Worm (Caenorhabditis elegans) whole organism, L1 larva: ENCODE measurements around the gene F35A5.2.

Source experiments
- C16A3.4 ChIP-seq: fragments of 150-350 bp; optimal IDR thresholded peaks from 2 replicates; lab custom pipeline; 2014; ENCODE audit warnings: missing biosample characterization, missing genetic modification characterization
- C34B4.2 ChIP-seq: sonication (generic microtip); optimal IDR thresholded peaks from 2 replicates; lab custom pipeline; 2017; ENCODE audit warnings: mild to moderate bottlenecking, missing genetic modification characterization, missing compliant biosample characterization
- F16B12.6 ChIP-seq: fragments of 150-350 bp; optimal IDR thresholded peaks from 2 replicates; lab custom pipeline; 2014; ENCODE audit warnings: missing biosample characterization, missing genetic modification characterization
- Y116A8C.19 ChIP-seq: sonication (generic microtip); optimal IDR thresholded peaks from 2 replicates; lab custom pipeline; 2016; ENCODE audit warnings: missing compliant biosample characterization, missing genetic modification characterization, borderline replicate concordance
- alr-1 ChIP-seq: fragments of 200-800 bp; sonication (Bioruptor generic); optimal IDR thresholded peaks from 2 replicates; lab custom pipeline; 2018; ENCODE audit warnings: borderline replicate concordance, mild to moderate bottlenecking, missing genetic modification characterization, missing compliant biosample characterization
- aly-2 ChIP-seq: fragments of 150-350 bp; optimal IDR thresholded peaks from 2 replicates; lab custom pipeline; 2014; ENCODE audit warnings: missing biosample characterization, missing genetic modification characterization
- ama-1 ChIP-seq: fragments of 150-350 bp; optimal IDR thresholded peaks from 2 replicates; lab custom pipeline; 2014
- blmp-1 ChIP-seq: fragments of 150-350 bp; optimal IDR thresholded peaks from 2 replicates; lab custom pipeline; 2014; ENCODE audit warnings: missing biosample characterization, missing genetic modification characterization
- ceh-63 ChIP-seq: fragments of 200-800 bp; sonication (Bioruptor generic); optimal IDR thresholded peaks from 2 replicates; lab custom pipeline; 2018; ENCODE audit warnings: mild to moderate bottlenecking, missing genetic modification characterization, missing compliant biosample characterization
- ceh-82 ChIP-seq, 3 experiments: fragments of 150-350 bp in 1 of 3; sonication (generic microtip) in 2 of 3; optimal IDR thresholded peaks; 2 replicates each; lab custom pipeline; 2014 to 2017; ENCODE audit warnings: missing biosample characterization in 3 of 3, missing genetic modification characterization in 3 of 3
- ceh-90 ChIP-seq: sonication (generic microtip); optimal IDR thresholded peaks from 2 replicates; lab custom pipeline; 2016; ENCODE audit warnings: missing genetic modification characterization, missing compliant biosample characterization
- ces-1 ChIP-seq: fragments of 150-350 bp; optimal IDR thresholded peaks from 2 replicates; lab custom pipeline; 2014; ENCODE audit warnings: missing biosample characterization, missing genetic modification reagents, missing genetic modification characterization
- dpl-1 ChIP-seq, 3 experiments: fragments of 150-350 bp in 2 of 3; sonication (generic microtip) in 1 of 3; optimal IDR thresholded peaks; 2 replicates each; lab custom pipeline; 2014 to 2017; ENCODE audit warnings: missing biosample characterization in 3 of 3, missing genetic modification characterization in 3 of 3, missing genetic modification reagents in 3 of 3
- dsc-1 ChIP-seq: sonication (generic microtip); optimal IDR thresholded peaks from 2 replicates; lab custom pipeline; 2016; ENCODE audit warnings: mild to moderate bottlenecking, missing genetic modification characterization, missing compliant biosample characterization
- efl-1 ChIP-seq, 4 experiments: fragments of 150-350 bp; optimal IDR thresholded peaks in 3 of 4; peaks in 1 of 4; 1 replicate in 1 of 4; 2 replicates in 3 of 4; lab custom pipeline; 2014; ENCODE audit warnings: missing biosample characterization in 2 of 4, missing genetic modification characterization in 2 of 4, missing genetic modification reagents in 2 of 4
- efl-3 ChIP-seq: fragments of 200-800 bp; sonication (Bioruptor generic); optimal IDR thresholded peaks from 2 replicates; lab custom pipeline; 2018; ENCODE audit warnings: mild to moderate bottlenecking, missing genetic modification characterization, missing compliant biosample characterization
- egl-27 ChIP-seq, 2 experiments: fragments of 150-350 bp in 1 of 2; sonication (generic microtip); optimal IDR thresholded peaks; 3 replicates each; lab custom pipeline; 2017 to 2018; ENCODE audit warnings: missing biosample characterization in 2 of 2, missing genetic modification characterization in 2 of 2, missing genetic modification reagents in 2 of 2
- fkh-8 ChIP-seq: sonication (generic microtip); optimal IDR thresholded peaks from 2 replicates; lab custom pipeline; 2016; ENCODE audit warnings: mild to moderate bottlenecking, missing genetic modification characterization, missing compliant biosample characterization
- grh-1 ChIP-seq: fragments of 200-800 bp; sonication (Bioruptor generic); IDR thresholded peaks from 2 replicates; pipeline ENCODE4 v1.3.6; 2022; ENCODE audit warnings: missing genetic modification reagents, missing genetic modification characterization, missing compliant biosample characterization
- hlh-17 ChIP-seq: fragments of 200-800 bp; sonication (Bioruptor generic); optimal IDR thresholded peaks from 2 replicates; lab custom pipeline; 2018; ENCODE audit warnings: missing genetic modification characterization, mild to moderate bottlenecking, missing compliant biosample characterization, moderate library complexity, borderline replicate concordance
- hlh-4 ChIP-seq: sonication (generic microtip); optimal IDR thresholded peaks from 2 replicates; lab custom pipeline; 2016; ENCODE audit warnings: mild to moderate bottlenecking, missing genetic modification characterization, missing compliant biosample characterization
- hpl-2 ChIP-seq: fragments of 150-350 bp; optimal IDR thresholded peaks from 2 replicates; lab custom pipeline; 2014; ENCODE audit warnings: missing biosample characterization, missing genetic modification reagents, missing genetic modification characterization
- isw-1 ChIP-seq: fragments of 200-800 bp; sonication (Bioruptor generic); IDR thresholded peaks from 2 replicates; pipeline ENCODE4 v1.3.6; 2022; ENCODE audit warnings: missing genetic modification characterization, missing compliant biosample characterization
- lin-15B ChIP-seq: fragments of 150-350 bp; sonication (generic microtip); optimal IDR thresholded peaks from 3 replicates; lab custom pipeline; 2014; ENCODE audit warnings: missing biosample characterization, missing genetic modification characterization
- lin-35 ChIP-seq, 2 experiments: fragments of 150-350 bp; optimal IDR thresholded peaks; 2 replicates each; lab custom pipeline; 2014; ENCODE audit warnings: missing biosample characterization in 2 of 2, missing genetic modification characterization in 2 of 2, missing genetic modification reagents in 2 of 2
- lin-39 ChIP-seq: fragments of 150-350 bp; optimal IDR thresholded peaks from 2 replicates; lab custom pipeline; 2014; ENCODE audit warnings: missing biosample characterization, missing genetic modification reagents, missing genetic modification characterization
- lir-3 ChIP-seq: sonication (generic microtip); optimal IDR thresholded peaks from 2 replicates; lab custom pipeline; 2016; ENCODE audit warnings: mild to moderate bottlenecking, missing genetic modification characterization, moderate library complexity, missing compliant biosample characterization; ENCODE audit not compliant: poor library complexity
- lsy-2 ChIP-seq, 2 experiments: fragments of 150-350 bp; optimal IDR thresholded peaks; 2 replicates each; lab custom pipeline; 2014; ENCODE audit warnings: missing biosample characterization in 2 of 2, missing genetic modification characterization in 2 of 2
- mab-9 ChIP-seq: fragments of 200-800 bp; sonication (Bioruptor generic); IDR thresholded peaks from 2 replicates; pipeline ENCODE4 v1.3.6; 2022; ENCODE audit warnings: missing genetic modification reagents, missing genetic modification characterization, missing compliant biosample characterization
- mef-2 ChIP-seq: fragments of 150-350 bp; optimal IDR thresholded peaks from 2 replicates; lab custom pipeline; 2014; ENCODE audit warnings: missing biosample characterization, missing genetic modification characterization
- nhr-11 ChIP-seq: fragments of 150-350 bp; optimal IDR thresholded peaks from 2 replicates; lab custom pipeline; 2014; ENCODE audit warnings: missing biosample characterization, missing genetic modification characterization
- nhr-12 ChIP-seq: sonication (generic microtip); optimal IDR thresholded peaks from 2 replicates; lab custom pipeline; 2017; ENCODE audit warnings: missing biosample characterization, missing genetic modification characterization
- nhr-20 ChIP-seq: sonication (generic microtip); optimal IDR thresholded peaks from 2 replicates; lab custom pipeline; 2016; ENCODE audit warnings: mild to moderate bottlenecking, missing genetic modification characterization, missing compliant biosample characterization
- nhr-237 ChIP-seq: fragments of 150-350 bp; optimal IDR thresholded peaks from 2 replicates; lab custom pipeline; 2014; ENCODE audit warnings: missing biosample characterization, missing genetic modification characterization
- nhr-47 ChIP-seq: sonication (generic microtip); optimal IDR thresholded peaks from 2 replicates; lab custom pipeline; 2016; ENCODE audit warnings: mild to moderate bottlenecking, missing genetic modification characterization, moderate library complexity, missing compliant biosample characterization
- nhr-71 ChIP-seq: sonication (generic microtip); optimal IDR thresholded peaks from 2 replicates; lab custom pipeline; 2016; ENCODE audit warnings: mild to moderate bottlenecking, missing genetic modification characterization, moderate library complexity, missing compliant biosample characterization
- nhr-76 ChIP-seq: sonication (generic microtip); optimal IDR thresholded peaks from 2 replicates; lab custom pipeline; 2017; ENCODE audit warnings: missing biosample characterization, missing genetic modification characterization
- nhr-84 ChIP-seq: sonication (generic microtip); optimal IDR thresholded peaks from 2 replicates; lab custom pipeline; 2017; ENCODE audit warnings: missing biosample characterization, missing genetic modification characterization
- pag-3 ChIP-seq: sonication (generic microtip); optimal IDR thresholded peaks from 2 replicates; lab custom pipeline; 2017; ENCODE audit warnings: missing genetic modification characterization, mild to moderate bottlenecking, missing compliant biosample characterization, antibody characterized with exemption, borderline replicate concordance; ENCODE audit not compliant: insufficient read depth
- pax-3 ChIP-seq: fragments of 200-800 bp; sonication (Bioruptor generic); optimal IDR thresholded peaks from 2 replicates; lab custom pipeline; 2018; ENCODE audit warnings: mild to moderate bottlenecking, missing genetic modification characterization, moderate library complexity, missing compliant biosample characterization
- pqm-1 ChIP-seq: sonication (generic microtip); optimal IDR thresholded peaks from 3 replicates; lab custom pipeline; 2017; ENCODE audit warnings: missing biosample characterization, missing genetic modification characterization
- rnt-1 ChIP-seq: sonication (generic microtip); optimal IDR thresholded peaks from 2 replicates; lab custom pipeline; 2016; ENCODE audit warnings: mild to moderate bottlenecking, missing genetic modification characterization, moderate library complexity, missing compliant biosample characterization
- skn-1 ChIP-seq: fragments of 150-350 bp; optimal IDR thresholded peaks from 2 replicates; lab custom pipeline; 2014; ENCODE audit warnings: missing biosample characterization, missing genetic modification characterization
- snpc-4 ChIP-seq: fragments of 150-350 bp; optimal IDR thresholded peaks from 2 replicates; lab custom pipeline; 2014; ENCODE audit warnings: missing biosample characterization, missing genetic modification characterization
- snu-23 ChIP-seq: sonication (generic microtip); optimal IDR thresholded peaks from 2 replicates; lab custom pipeline; 2016; ENCODE audit warnings: missing genetic modification characterization, missing compliant biosample characterization
- sptf-1 ChIP-seq: fragments of 150-350 bp; optimal IDR thresholded peaks from 2 replicates; lab custom pipeline; 2014; ENCODE audit warnings: missing biosample characterization, missing genetic modification characterization
- sup-37 ChIP-seq: fragments of 200-800 bp; sonication (Bioruptor generic); optimal IDR thresholded peaks from 2 replicates; lab custom pipeline; 2018; ENCODE audit warnings: mild to moderate bottlenecking, missing genetic modification characterization, missing compliant biosample characterization
- swsn-7 ChIP-seq: sonication (generic microtip); optimal IDR thresholded peaks from 2 replicates; lab custom pipeline; 2016; ENCODE audit warnings: missing genetic modification characterization, missing compliant biosample characterization
- unc-30 ChIP-seq: sonication (generic microtip); optimal IDR thresholded peaks from 2 replicates; lab custom pipeline; 2017; ENCODE audit warnings: missing biosample characterization, missing genetic modification characterization
- unc-98 ChIP-seq: fragments of 200-800 bp; sonication (Bioruptor generic); IDR thresholded peaks from 2 replicates; pipeline ENCODE4 v1.3.6; 2022; ENCODE audit warnings: missing genetic modification characterization, missing compliant biosample characterization
- xbp-1 ChIP-seq: sonication (generic microtip); optimal IDR thresholded peaks from 2 replicates; lab custom pipeline; 2016; ENCODE audit warnings: missing genetic modification characterization, missing compliant biosample characterization
- zag-1 ChIP-seq: fragments of 150-350 bp; optimal IDR thresholded peaks from 2 replicates; lab custom pipeline; 2014; ENCODE audit warnings: missing biosample characterization, missing genetic modification characterization
- ztf-4 ChIP-seq: fragments of 150-350 bp; optimal IDR thresholded peaks from 2 replicates; lab custom pipeline; 2014; ENCODE audit warnings: missing biosample characterization, missing genetic modification characterization

Gene F35A5.2

DNA sequence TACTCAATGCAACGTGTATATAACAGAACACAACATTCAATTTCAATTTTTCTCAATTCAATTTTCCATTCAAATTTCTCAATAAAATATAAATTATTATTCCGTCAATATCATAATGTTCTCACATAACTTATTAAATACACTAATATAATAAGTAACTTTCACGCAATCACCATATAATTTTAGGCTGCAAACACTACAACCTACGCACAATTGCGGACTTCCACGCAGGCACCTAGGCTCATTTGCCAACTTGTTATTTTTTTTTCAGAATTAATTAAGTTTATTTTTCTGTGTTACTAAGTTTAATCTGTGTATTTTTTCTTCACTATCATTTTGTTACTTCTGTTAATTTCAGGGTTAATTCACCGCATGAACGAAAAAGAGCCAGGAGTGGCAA, 32.5 kb upstream of the F35A5.2 start, which contains the start of gene F47B7.2:
Gene F47B7.2, plus strand, starts transcription at position 358 of the 400 bp plus-strand sequence.
- TF ChIP-seq efl-1 (optimal IDR thresholded peaks at IDR 0.05; lab: Kevin White, UChicago) (peak in 1 of 2 experiments; percentile 6), efl-1 (GFP tag; optimal IDR thresholded peaks at IDR 0.05 in 1 of 2; lab: Kevin White, UChicago) (peak in 1 of 2 experiments; percentile 61), nhr-11 (no peak), alr-1 (tag; lab: Kevin White, UChicago) (no peak), xbp-1 (tag; lab: Kevin White, UChicago) (peak; percentile 54), lin-35 (GFP tag; optimal IDR thresholded peaks at IDR 0.05; lab: Kevin White, UChicago) (peak in 1 of 2 experiments; percentile 35), blmp-1 (peak; percentile 52), ceh-82 (tag; optimal IDR thresholded peaks at IDR 0.05; lab: Kevin White, UChicago) (no peak), F16B12.6 (tag; lab: Kevin White, UChicago) (peak; percentile 87), ces-1 (no peak), dsc-1 (tag; lab: Kevin White, UChicago) (peak; percentile 39), nhr-20 (peak; percentile 31), efl-3 (GFP tag; lab: Kevin White, UChicago) (no peak), grh-1 (GFP tag; lab: Robert Waterston, UW) (no peak), C16A3.4 (tag; lab: Kevin White, UChicago) (peak; percentile 25), Y116A8C.19 (tag; lab: Kevin White, UChicago) (no peak), egl-27 (tag; optimal IDR thresholded peaks at IDR 0.05; lab: Kevin White, UChicago) (no peak), pax-3 (tag; lab: Kevin White, UChicago) (no peak), nhr-47 (tag; lab: Kevin White, UChicago) (peak; percentile 60), hlh-4 (no peak), swsn-7 (tag; lab: Kevin White, UChicago) (peak; percentile 33), mab-9 (GFP tag; lab: Robert Waterston, UW) (no peak), ceh-90 (no peak), lsy-2 (tag; optimal IDR thresholded peaks at IDR 0.05; lab: Kevin White, UChicago) (peak; percentile 42 to 52), isw-1 (GFP tag; lab: Robert Waterston, UW) (no peak), skn-1 (tag; lab: Kevin White, UChicago) (no peak), snpc-4 (tag; lab: Kevin White, UChicago) (peak; percentile 13), sup-37 (GFP tag; lab: Kevin White, UChicago) (no peak), sptf-1 (tag; lab: Kevin White, UChicago) (no peak), aly-2 (tag; lab: Kevin White, UChicago) (no peak), ztf-4 (tag; lab: Kevin White, UChicago) (no peak), snu-23 (peak; percentile 57), ceh-63 (GFP tag; lab: Kevin White, UChicago) (no peak), unc-30 (tag; lab: Kevin White, UChicago) (no peak), nhr-237 (no peak), C34B4.2 (tag; lab: Kevin White, UChicago) (no peak), nhr-76 (tag; lab: Kevin White, UChicago) (no peak), lir-3 (tag; lab: Kevin White, UChicago) (no peak), pag-3 (no peak), mef-2 (tag; lab: Kevin White, UChicago) (no peak), hlh-17 (GFP tag; lab: Kevin White, UChicago) (no peak), lin-15B (no peak), nhr-71 (tag; lab: Kevin White, UChicago) (peak; percentile 57), hpl-2 (no peak), pqm-1 (tag; lab: Kevin White, UChicago) (no peak), nhr-12 (tag; lab: Kevin White, UChicago) (no peak), unc-98 (GFP tag; lab: Robert Waterston, UW) (no peak), ama-1 (lab: Kevin White, UChicago) (no peak), nhr-84 (tag; lab: Kevin White, UChicago) (no peak), zag-1 (tag; lab: Kevin White, UChicago) (no peak), rnt-1 (tag; lab: Kevin White, UChicago) (peak; percentile 25), fkh-8 (tag; lab: Kevin White, UChicago) (no peak), lin-39 (no peak), dpl-1 (GFP tag; optimal IDR thresholded peaks at IDR 0.05; lab: Kevin White, UChicago) (peak in 1 of 3 experiments; percentile 5)
